Worm (Caenorhabditis elegans): ENCODE results near the gene str-199.

ce11 chrV:17236345-17236744 lies 46.0 kb upstream of the str-199 start, which contains the start of gene T19C9.10:
- TF ChIP-seq ama-1 (optimal IDR thresholded peaks at IDR 0.05) (no peak), hmg-4 (GFP tag; optimal IDR thresholded peaks at IDR 0.05) (no peak), hnd-1 (tag; optimal IDR thresholded peaks at IDR 0.05) (no peak), tra-4 (tag; optimal IDR thresholded peaks at IDR 0.05) (no peak)
